Worm (Caenorhabditis elegans) whole organism, L4/young adult: Measurements from ENCODE around the gene F46F2.5.

ENCODE experiments used
- W03F9.2 ChIP-seq: fragments of 150-350 bp; optimal IDR thresholded peaks from 2 replicates; lab custom pipeline; 2014; ENCODE audit warnings: missing biosample characterization, missing genetic modification characterization
- him-1 ChIP-seq: sonication (generic microtip); optimal IDR thresholded peaks from 2 replicates; lab custom pipeline; 2016; ENCODE audit warnings: missing genotype, missing genetic modification reagents, missing genetic modification characterization, missing compliant biosample characterization

DNA sequence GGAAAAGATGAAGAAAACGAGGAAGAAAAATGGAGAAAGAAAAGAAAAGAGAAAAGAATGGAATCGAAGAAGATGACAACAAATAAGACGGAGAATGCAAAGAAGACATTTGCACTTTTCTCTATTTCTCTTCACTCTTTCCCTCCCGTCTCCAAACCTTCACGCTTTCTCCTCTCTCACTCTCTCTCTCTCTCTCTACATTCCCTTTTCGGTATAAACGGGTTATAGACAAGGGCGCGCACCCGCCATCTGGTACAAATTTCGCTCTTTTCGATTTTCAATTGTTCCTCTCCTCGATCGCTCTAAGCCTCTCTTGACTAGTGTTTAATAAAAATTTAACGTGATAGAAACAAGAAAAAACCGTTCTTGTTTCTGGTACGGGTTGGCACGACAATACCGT lies 14.3 kb downstream of the F46F2.5 start:
- peak; percentile 39 for TF ChIP-seq W03F9.2 (tag; lab: Kevin White, UChicago)
- no peak for TF ChIP-seq him-1 (tag; lab: Kevin White, UChicago)
